Fruit fly (Drosophila melanogaster) whole organism, embryonic: Measurements from ENCODE around the gene Upf2.

Experiments used
- BtbVII ChIP-seq: fragments of 200-800 bp; sonication (Bioruptor generic); optimal IDR thresholded peaks from 3 replicates; lab custom pipeline; 2017; ENCODE audit warnings: missing biosample characterization, mild to moderate bottlenecking, missing genetic modification characterization
- CG10147 ChIP-seq: fragments of 200-800 bp; sonication (Bioruptor generic); optimal IDR thresholded peaks from 2 replicates; lab custom pipeline; 2019; ENCODE audit warnings: missing biosample characterization, mild to moderate bottlenecking, missing genetic modification characterization, moderate library complexity
- CG10654 ChIP-seq: fragments of 200-800 bp; sonication (Bioruptor generic); optimal IDR thresholded peaks from 2 replicates; lab custom pipeline; 2016; ENCODE audit warnings: missing biosample characterization, missing genetic modification characterization
- CG11456 ChIP-seq: fragments of 200-800 bp; sonication (Bioruptor generic); IDR thresholded peaks from 3 replicates; pipeline ENCODE4 v1.3.6; 2022; ENCODE audit warnings: missing biosample characterization, missing genetic modification characterization
- CG11504 ChIP-seq: fragments of 200-800 bp; sonication (Bioruptor generic); optimal IDR thresholded peaks from 3 replicates; lab custom pipeline; 2019; ENCODE audit warnings: missing biosample characterization, mild to moderate bottlenecking, missing genetic modification characterization, moderate library complexity
- CG12071 ChIP-seq: fragments of 200-800 bp; sonication (Bioruptor generic); optimal IDR thresholded peaks from 3 replicates; lab custom pipeline; 2018; ENCODE audit warnings: missing biosample characterization, mild to moderate bottlenecking, missing genetic modification characterization
- CG12219 ChIP-seq: fragments of 200-800 bp; sonication (Bioruptor generic); optimal IDR thresholded peaks from 3 replicates; lab custom pipeline; 2018; ENCODE audit warnings: missing biosample characterization, mild to moderate bottlenecking, missing genetic modification characterization
- CG12391 ChIP-seq: fragments of 200-800 bp; sonication (Bioruptor generic); optimal IDR thresholded peaks from 3 replicates; lab custom pipeline; 2018; ENCODE audit warnings: missing biosample characterization, mild to moderate bottlenecking, missing genetic modification characterization, moderate library complexity
- CG14441 ChIP-seq: fragments of 200-800 bp; sonication (Bioruptor generic); IDR thresholded peaks from 2 replicates; pipeline ENCODE4 v1.3.6; 2022; ENCODE audit warnings: missing biosample characterization, missing genetic modification characterization
- CG14965 ChIP-seq: fragments of 200-800 bp; sonication (Bioruptor generic); optimal IDR thresholded peaks from 2 replicates; lab custom pipeline; 2016; ENCODE audit warnings: missing biosample characterization, missing genetic modification characterization, borderline replicate concordance
- CG16863 ChIP-seq: fragments of 200-800 bp; sonication (Bioruptor generic); optimal IDR thresholded peaks from 3 replicates; lab custom pipeline; 2016; ENCODE audit warnings: missing biosample characterization, missing genetic modification characterization
- CG2202 ChIP-seq: fragments of 200-800 bp; sonication (Bioruptor generic); optimal IDR thresholded peaks from 2 replicates; lab custom pipeline; 2018; ENCODE audit warnings: missing biosample characterization, mild to moderate bottlenecking, missing genetic modification characterization
- CG30020 ChIP-seq: fragments of 200-800 bp; optimal IDR thresholded peaks from 2 replicates; lab custom pipeline; 2019; ENCODE audit warnings: missing biosample characterization, mild to moderate bottlenecking, missing genetic modification characterization, moderate library complexity
- CG31441 ChIP-seq: fragments of 200-800 bp; sonication (Bioruptor generic); IDR thresholded peaks from 2 replicates; pipeline ENCODE4 v1.3.6; 2022; ENCODE audit warnings: missing biosample characterization, missing genetic modification characterization
- CG3726 ChIP-seq: fragments of 200-800 bp; sonication (Bioruptor generic); IDR thresholded peaks from 3 replicates; pipeline ENCODE4, ENCODE4 v1.3.6; 2022; ENCODE audit warnings: missing biosample characterization, missing genetic modification characterization
- CG6654 ChIP-seq: fragments of 200-800 bp; sonication (Bioruptor generic); optimal IDR thresholded peaks from 2 replicates; lab custom pipeline; 2017; ENCODE audit warnings: missing biosample characterization, mild to moderate bottlenecking, missing genetic modification characterization
- CG8924 ChIP-seq: fragments of 200-800 bp; optimal IDR thresholded peaks from 3 replicates; lab custom pipeline; 2019; ENCODE audit warnings: missing biosample characterization, mild to moderate bottlenecking, missing genetic modification characterization, moderate library complexity
- CG9817 ChIP-seq: fragments of 200-800 bp; sonication (Bioruptor generic); optimal IDR thresholded peaks from 2 replicates; lab custom pipeline; 2018; ENCODE audit warnings: missing biosample characterization, mild to moderate bottlenecking, missing genetic modification characterization, moderate library complexity
- HLH4C ChIP-seq: fragments of 200-800 bp; sonication (Bioruptor generic); IDR thresholded peaks from 3 replicates; pipeline ENCODE4 v1.3.6; 2022; ENCODE audit warnings: missing biosample characterization, missing genetic modification characterization; ENCODE audit not compliant: partially characterized antibody
- HLHmδ ChIP-seq: fragments of 200-800 bp; sonication (Bioruptor generic); optimal IDR thresholded peaks from 2 replicates; lab custom pipeline; 2018; ENCODE audit warnings: missing biosample characterization, mild to moderate bottlenecking, missing genetic modification characterization, moderate library complexity
- HmgD ChIP-seq: fragments of 200-800 bp; sonication (Bioruptor generic); optimal IDR thresholded peaks from 3 replicates; lab custom pipeline; 2016; ENCODE audit warnings: missing biosample characterization, missing genetic modification characterization
- Kr ChIP-seq: fragments of 200-800 bp; sonication (Bioruptor generic); optimal IDR thresholded peaks from 2 replicates; lab custom pipeline; 2017; ENCODE audit warnings: missing biosample characterization, mild to moderate bottlenecking, missing genetic modification characterization
- MESR4 ChIP-seq: fragments of 200-800 bp; sonication (Bioruptor generic); optimal IDR thresholded peaks from 2 replicates; lab custom pipeline; 2018; ENCODE audit warnings: missing biosample characterization, mild to moderate bottlenecking, missing genetic modification characterization, moderate library complexity
- Mad ChIP-seq: fragments of 200-800 bp; sonication (Bioruptor generic); optimal IDR thresholded peaks from 2 replicates; lab custom pipeline; 2016; ENCODE audit warnings: missing biosample characterization, missing genetic modification characterization
- NC2α ChIP-seq: fragments of 200-800 bp; sonication (Bioruptor generic); optimal IDR thresholded peaks from 2 replicates; lab custom pipeline; 2016; ENCODE audit warnings: missing biosample characterization, missing genetic modification characterization
- NC2β ChIP-seq: fragments of 200-800 bp; sonication (Bioruptor generic); optimal IDR thresholded peaks from 2 replicates; lab custom pipeline; 2016; ENCODE audit warnings: missing biosample characterization, missing genetic modification characterization
- Sry-δ ChIP-seq: fragments of 200-800 bp; sonication (Bioruptor generic); optimal IDR thresholded peaks from 2 replicates; lab custom pipeline; 2016; ENCODE audit warnings: missing biosample characterization, missing genetic modification characterization
- Stat92E ChIP-seq, 3 experiments: fragments of >200 bp in 2 of 3; fragments of 200-800 bp in 1 of 3; sonication (Bioruptor generic) in 1 of 3; optimal IDR thresholded peaks; 2 replicates each; lab custom pipeline; 2017 to 2019; ENCODE audit warnings: missing biosample characterization in 3 of 3, missing genetic modification characterization in 3 of 3, mild to moderate bottlenecking in 1 of 3, moderate library complexity in 1 of 3
- Taf1 ChIP-seq: fragments of 200-800 bp; sonication (Bioruptor generic); IDR thresholded peaks from 2 replicates; pipeline ENCODE4 v1.3.6; 2022; ENCODE audit warnings: missing biosample characterization, missing genetic modification characterization
- Tbp ChIP-seq: fragments of >200 bp; optimal IDR thresholded peaks from 2 replicates; lab custom pipeline; 2018; ENCODE audit warnings: missing biosample characterization, missing genetic modification characterization
- ato ChIP-seq: fragments of 200-800 bp; sonication (Bioruptor generic); IDR thresholded peaks from 2 replicates; pipeline ENCODE4 v1.3.6; 2022; ENCODE audit warnings: missing biosample characterization, missing genetic modification characterization; ENCODE audit not compliant: partially characterized antibody
- bab2 ChIP-seq: fragments of 200-800 bp; sonication (Bioruptor generic); optimal IDR thresholded peaks from 2 replicates; lab custom pipeline; 2016; ENCODE audit warnings: missing biosample characterization, missing genetic modification characterization
- cas ChIP-seq: fragments of 200-800 bp; sonication (Bioruptor generic); IDR thresholded peaks from 2 replicates; pipeline ENCODE4 v1.3.6; 2022; ENCODE audit warnings: missing biosample characterization, missing genetic modification characterization
- caup ChIP-seq: fragments of 200-800 bp; sonication (Bioruptor generic); optimal IDR thresholded peaks from 3 replicates; lab custom pipeline; 2017; ENCODE audit warnings: missing biosample characterization, mild to moderate bottlenecking, missing genetic modification characterization, moderate library complexity; ENCODE audit not compliant: severe bottlenecking
- da ChIP-seq: fragments of 200-800 bp; sonication (Bioruptor generic); optimal IDR thresholded peaks from 2 replicates; lab custom pipeline; 2016; ENCODE audit warnings: missing biosample characterization, missing genetic modification characterization
- dm ChIP-seq: fragments of 200-800 bp; sonication (Bioruptor generic); optimal IDR thresholded peaks from 3 replicates; lab custom pipeline; 2016; ENCODE audit warnings: missing biosample characterization, missing genetic modification characterization
- dmrt99B ChIP-seq: fragments of 200-800 bp; sonication (Bioruptor generic); optimal IDR thresholded peaks from 2 replicates; lab custom pipeline; 2018; ENCODE audit warnings: missing biosample characterization, mild to moderate bottlenecking, missing genetic modification characterization, moderate library complexity
- eve ChIP-seq, 2 experiments: fragments of >200 bp; optimal IDR thresholded peaks; 2 replicates each; lab custom pipeline; 2017; ENCODE audit warnings: missing biosample characterization in 2 of 2, missing genetic modification characterization in 2 of 2
- eyg ChIP-seq: fragments of 200-800 bp; sonication (Bioruptor generic); optimal IDR thresholded peaks from 3 replicates; lab custom pipeline; 2016; ENCODE audit warnings: missing biosample characterization, missing genetic modification characterization
- fd96Cb ChIP-seq: fragments of 200-800 bp; sonication (Bioruptor generic); optimal IDR thresholded peaks from 2 replicates; lab custom pipeline; 2018; ENCODE audit warnings: missing biosample characterization, mild to moderate bottlenecking, missing genetic modification characterization, moderate library complexity
- gcm ChIP-seq: fragments of 200-800 bp; sonication (Bioruptor generic); optimal IDR thresholded peaks from 2 replicates; lab custom pipeline; 2019; ENCODE audit warnings: missing biosample characterization, mild to moderate bottlenecking, missing genetic modification characterization, moderate library complexity
- gt ChIP-seq: fragments of 200-800 bp; sonication (Bioruptor generic); IDR thresholded peaks from 2 replicates; pipeline ENCODE4 v1.3.6; 2022; ENCODE audit warnings: missing biosample characterization, missing genetic modification characterization
- onecut ChIP-seq: fragments of 200-800 bp; sonication (Bioruptor generic); IDR thresholded peaks from 2 replicates; pipeline ENCODE4 v1.3.6; 2022; ENCODE audit warnings: missing biosample characterization, missing genetic modification characterization
- pfk ChIP-seq: fragments of 200-800 bp; sonication (Bioruptor generic); optimal IDR thresholded peaks from 2 replicates; lab custom pipeline; 2018; ENCODE audit warnings: missing biosample characterization, mild to moderate bottlenecking, missing genetic modification characterization, moderate library complexity
- pros ChIP-seq: fragments of 200-800 bp; sonication (Bioruptor generic); optimal IDR thresholded peaks from 3 replicates; lab custom pipeline; 2019; ENCODE audit warnings: missing biosample characterization, mild to moderate bottlenecking, missing genetic modification characterization, moderate library complexity
- psq ChIP-seq: fragments of 200-800 bp; sonication (Bioruptor generic); optimal IDR thresholded peaks from 2 replicates; lab custom pipeline; 2017; ENCODE audit warnings: missing biosample characterization, missing genetic modification characterization
- ro ChIP-seq: fragments of 200-800 bp; sonication (Bioruptor generic); IDR thresholded peaks from 2 replicates; pipeline ENCODE4 v1.3.6; 2022; ENCODE audit warnings: missing biosample characterization, missing genetic modification characterization
- ssp ChIP-seq: fragments of 200-800 bp; sonication (Bioruptor generic); IDR thresholded peaks from 2 replicates; pipeline ENCODE4 v1.3.6; 2022; ENCODE audit warnings: missing biosample characterization, missing genetic modification characterization
- sug ChIP-seq: fragments of 200-800 bp; optimal IDR thresholded peaks from 2 replicates; lab custom pipeline; 2019; ENCODE audit warnings: missing biosample characterization, mild to moderate bottlenecking, missing genetic modification characterization, moderate library complexity
- usp ChIP-seq: fragments of >200 bp; optimal IDR thresholded peaks from 2 replicates; lab custom pipeline; 2017; ENCODE audit warnings: missing biosample characterization, missing genetic modification characterization

Gene Upf2

dm6 chrX:8092075-8092682 lies 16.9 kb upstream of the Upf2 start (continued):
- TF ChIP-seq CG9817 (tag; lab: Kevin White, UChicago) (peak; percentile 93), gt (GFP tag; lab: Robert Waterston, UW) (peak; percentile 66), gcm (GFP tag; lab: Kevin White, UChicago) (peak; percentile 93), ssp (GFP tag; lab: Robert Waterston, UW) (peak; percentile 82), CG2202 (tag; lab: Kevin White, UChicago) (peak; percentile 81), CG10654 (GFP tag; lab: Kevin White, UChicago) (peak; percentile 92), Kr (GFP tag; lab: Kevin White, UChicago) (no peak), HmgD (GFP tag; lab: Kevin White, UChicago) (no peak), eve (GFP tag; optimal IDR thresholded peaks at IDR 0.05; lab: Kevin White, UChicago) (peak in 1 of 2 experiments; percentile 98), CG6654 (peak; percentile 83), onecut (GFP tag; lab: Robert Waterston, UW) (peak; percentile 87), Tbp (GFP tag; lab: Kevin White, UChicago) (no peak), Mad (GFP tag; lab: Kevin White, UChicago) (peak; percentile 76), CG31441 (GFP tag; lab: Robert Waterston, UW) (peak; percentile 94), CG16863 (GFP tag; lab: Kevin White, UChicago) (peak; percentile 71), cas (GFP tag; lab: Robert Waterston, UW) (peak; percentile 72), psq (GFP tag; lab: Kevin White, UChicago) (peak; percentile 87), da (GFP tag; lab: Kevin White, UChicago) (peak; percentile 33), pfk (GFP tag; lab: Kevin White, UChicago) (peak; percentile 66), ato (no peak), CG3726 (GFP tag; lab: Robert Waterston, UW) (peak; percentile 67; the same call in 1 of the 3 replicates), dm (peak; percentile 60), Taf1 (GFP tag; lab: Robert Waterston, UW) (peak; percentile 88), CG12071 (GFP tag; lab: Kevin White, UChicago) (peak; percentile 81), BtbVII (GFP tag; lab: Kevin White, UChicago) (peak; percentile 97), CG10147 (GFP tag; lab: Kevin White, UChicago) (peak; percentile 94), CG14441 (peak; percentile 91), Stat92E (GFP tag; optimal IDR thresholded peaks at IDR 0.05; lab: Kevin White, UChicago) (peak in 1 of 3 experiments; percentile 90), CG11504 (tag; lab: Kevin White, UChicago) (peak; percentile 96), sug (tag; lab: Kevin White, UChicago) (peak; percentile 99), pros (GFP tag; lab: Kevin White, UChicago) (peak; percentile 66), fd96Cb (tag; lab: Kevin White, UChicago) (peak; percentile 94), HLH4C (GFP tag; lab: Robert Waterston, UW) (no peak), CG8924 (peak; percentile 97), CG14965 (GFP tag; lab: Kevin White, UChicago) (no peak), bab2 (GFP tag; lab: Kevin White, UChicago) (peak; percentile 88), CG12391 (tag; lab: Kevin White, UChicago) (peak; percentile 96), NC2β (GFP tag; lab: Kevin White, UChicago) (peak; percentile 68), eyg (GFP tag; lab: Kevin White, UChicago) (peak; percentile 49), CG30020 (tag; lab: Kevin White, UChicago) (peak; percentile 79), ro (peak; percentile 81), HLHmδ (GFP tag; lab: Kevin White, UChicago) (no peak), CG11456 (peak; percentile 88), usp (no peak), CG12219 (peak; percentile 89), Sry-δ (GFP tag; lab: Kevin White, UChicago) (peak; percentile 21), MESR4 (GFP tag; lab: Kevin White, UChicago) (no peak), NC2α (GFP tag; lab: Kevin White, UChicago) (peak; percentile 44), caup (GFP tag; lab: Kevin White, UChicago) (peak; percentile 92), dmrt99B (tag; lab: Kevin White, UChicago) (peak; percentile 98)
